Fruit fly (Drosophila melanogaster) whole organism, embryonic: ENCODE data around the gene CG18598.

Experiments used
- B-H1 ChIP-seq: fragments of 200-800 bp; sonication (Bioruptor generic); IDR thresholded peaks from 3 replicates; pipeline ENCODE4 v1.3.6; 2022; ENCODE audit warnings: missing biosample characterization, missing genetic modification characterization
- C15 ChIP-seq: fragments of 200-800 bp; sonication (Bioruptor generic); IDR thresholded peaks from 3 replicates; pipeline ENCODE4 v1.3.6; 2022; ENCODE audit warnings: missing biosample characterization, missing genetic modification characterization
- CG10321 ChIP-seq: fragments of 200-800 bp; sonication (Bioruptor generic); IDR thresholded peaks from 2 replicates; pipeline ENCODE4 v1.3.6; 2022; ENCODE audit warnings: missing biosample characterization, missing genetic modification characterization
- CG11398 ChIP-seq: fragments of 200-800 bp; sonication (Bioruptor generic); optimal IDR thresholded peaks from 2 replicates; lab custom pipeline; 2016; ENCODE audit warnings: missing biosample characterization, missing genetic modification characterization
- CG11456 ChIP-seq: fragments of 200-800 bp; sonication (Bioruptor generic); IDR thresholded peaks from 3 replicates; pipeline ENCODE4 v1.3.6; 2022; ENCODE audit warnings: missing biosample characterization, missing genetic modification characterization
- CG12071 ChIP-seq: fragments of 200-800 bp; sonication (Bioruptor generic); optimal IDR thresholded peaks from 3 replicates; lab custom pipeline; 2018; ENCODE audit warnings: missing biosample characterization, mild to moderate bottlenecking, missing genetic modification characterization
- CG12391 ChIP-seq: fragments of 200-800 bp; sonication (Bioruptor generic); optimal IDR thresholded peaks from 3 replicates; lab custom pipeline; 2018; ENCODE audit warnings: missing biosample characterization, mild to moderate bottlenecking, missing genetic modification characterization, moderate library complexity
- CG12942 ChIP-seq: fragments of 200-800 bp; sonication (Bioruptor generic); optimal IDR thresholded peaks from 3 replicates; lab custom pipeline; 2016; ENCODE audit warnings: missing biosample characterization, missing genetic modification characterization
- CG13624 ChIP-seq: fragments of 200-800 bp; sonication (Bioruptor generic); optimal IDR thresholded peaks from 2 replicates; lab custom pipeline; 2016; ENCODE audit warnings: missing biosample characterization, missing genetic modification characterization
- CG1529 ChIP-seq: fragments of 200-800 bp; sonication (Bioruptor generic); optimal IDR thresholded peaks from 3 replicates; lab custom pipeline; 2018; ENCODE audit warnings: missing biosample characterization, missing genetic modification characterization
- CG17361 ChIP-seq: fragments of 200-800 bp; sonication (Bioruptor generic); IDR thresholded peaks from 3 replicates; pipeline ENCODE4 v1.3.6; 2022; ENCODE audit warnings: missing biosample characterization, missing genetic modification characterization
- CG17385 ChIP-seq: fragments of 200-800 bp; sonication (Bioruptor generic); optimal IDR thresholded peaks from 3 replicates; lab custom pipeline; 2018; ENCODE audit warnings: missing biosample characterization, mild to moderate bottlenecking, missing genetic modification characterization
- CG17829 ChIP-seq: fragments of 200-800 bp; optimal IDR thresholded peaks from 2 replicates; lab custom pipeline; 2019; ENCODE audit warnings: missing biosample characterization, mild to moderate bottlenecking, missing genetic modification characterization, moderate library complexity
- CG2202 ChIP-seq: fragments of 200-800 bp; sonication (Bioruptor generic); optimal IDR thresholded peaks from 2 replicates; lab custom pipeline; 2018; ENCODE audit warnings: missing biosample characterization, mild to moderate bottlenecking, missing genetic modification characterization
- CG4282 ChIP-seq: fragments of 200-800 bp; sonication (Bioruptor generic); optimal IDR thresholded peaks from 2 replicates; lab custom pipeline; 2016; ENCODE audit warnings: missing biosample characterization, missing genetic modification characterization
- CG5953 ChIP-seq: fragments of 200-800 bp; sonication (Bioruptor generic); IDR thresholded peaks from 2 replicates; pipeline ENCODE4 v1.3.6; 2022; ENCODE audit warnings: missing biosample characterization, missing genetic modification characterization
- CG7271 ChIP-seq: fragments of 200-800 bp; sonication (Bioruptor generic); optimal IDR thresholded peaks from 2 replicates; lab custom pipeline; 2018; ENCODE audit warnings: missing biosample characterization, mild to moderate bottlenecking, missing genetic modification characterization, moderate library complexity
- CG8281 ChIP-seq: fragments of 200-800 bp; sonication (Bioruptor generic); optimal IDR thresholded peaks from 2 replicates; lab custom pipeline; 2018; ENCODE audit warnings: missing biosample characterization, mild to moderate bottlenecking, missing genetic modification characterization, moderate library complexity
- CG8765 ChIP-seq: fragments of 200-800 bp; sonication (Bioruptor generic); IDR thresholded peaks from 2 replicates; pipeline ENCODE4 v1.3.6; 2022; ENCODE audit warnings: missing biosample characterization, missing genetic modification characterization
- CkIIα-i1 ChIP-seq: fragments of 200-800 bp; sonication (Bioruptor generic); IDR thresholded peaks from 2 replicates; pipeline ENCODE4 v1.3.6; 2022; ENCODE audit warnings: missing biosample characterization, missing genetic modification characterization
- Ets65A ChIP-seq: fragments of 200-800 bp; sonication (Bioruptor generic); peaks from one replicate; lab custom pipeline; 2016; ENCODE audit warnings: missing biosample characterization, missing genetic modification characterization
- H2.0 ChIP-seq: fragments of 200-800 bp; sonication (Bioruptor generic); IDR thresholded peaks from 2 replicates; pipeline ENCODE4 v1.3.6; 2022; ENCODE audit warnings: missing biosample characterization, missing genetic modification characterization
- HLH4C ChIP-seq: fragments of 200-800 bp; sonication (Bioruptor generic); IDR thresholded peaks from 3 replicates; pipeline ENCODE4 v1.3.6; 2022; ENCODE audit warnings: missing biosample characterization, missing genetic modification characterization; ENCODE audit not compliant: partially characterized antibody
- Hr3 ChIP-seq: fragments of 200-800 bp; sonication (Bioruptor generic); optimal IDR thresholded peaks from 3 replicates; lab custom pipeline; 2016; ENCODE audit warnings: missing biosample characterization, missing genetic modification characterization
- Hr39 ChIP-seq: fragments of >200 bp; optimal IDR thresholded peaks from 2 replicates; lab custom pipeline; 2017
- Jarid2 ChIP-seq: fragments of 200-800 bp; sonication (Bioruptor generic); optimal IDR thresholded peaks from 3 replicates; lab custom pipeline; 2017; ENCODE audit warnings: mild to moderate bottlenecking, missing biosample characterization, missing genetic modification reagents, missing genetic modification characterization
- Nf-YA ChIP-seq: fragments of 200-800 bp; sonication (Bioruptor generic); IDR thresholded peaks from 2 replicates; pipeline ENCODE4 v1.3.6; 2022; ENCODE audit warnings: missing biosample characterization, missing genetic modification characterization
- PHDP ChIP-seq: fragments of 200-800 bp; sonication (Bioruptor generic); optimal IDR thresholded peaks from 3 replicates; lab custom pipeline; 2018; ENCODE audit warnings: missing biosample characterization, mild to moderate bottlenecking, missing genetic modification characterization, moderate library complexity
- Sry-δ ChIP-seq: fragments of 200-800 bp; sonication (Bioruptor generic); optimal IDR thresholded peaks from 2 replicates; lab custom pipeline; 2016; ENCODE audit warnings: missing biosample characterization, missing genetic modification characterization
- Trl ChIP-seq, 3 experiments: fragments of >200 bp in 2 of 3; fragments of 200-800 bp in 1 of 3; sonication (Bioruptor generic) in 1 of 3; optimal IDR thresholded peaks; 2 replicates in 1 of 3; 3 replicates in 2 of 3; lab custom pipeline; 2016 to 2017; ENCODE audit warnings: missing biosample characterization in 1 of 3, missing genetic modification characterization in 1 of 3
- ara ChIP-seq: fragments of 200-800 bp; sonication (Bioruptor generic); IDR thresholded peaks from 2 replicates; pipeline ENCODE4 v1.3.6; 2022; ENCODE audit warnings: missing biosample characterization, missing genetic modification characterization
- ash1 ChIP-seq: fragments of 200-800 bp; sonication (Bioruptor generic); optimal IDR thresholded peaks from 2 replicates; lab custom pipeline; 2018; ENCODE audit warnings: missing biosample characterization, mild to moderate bottlenecking, missing genetic modification characterization
- cato ChIP-seq: fragments of 200-800 bp; sonication (Bioruptor generic); optimal IDR thresholded peaks from 2 replicates; lab custom pipeline; 2016; ENCODE audit warnings: missing biosample characterization, missing genetic modification characterization, borderline replicate concordance
- chif ChIP-seq, 2 experiments: fragments of 200-800 bp; sonication (Bioruptor generic); optimal IDR thresholded peaks; 3 replicates each; lab custom pipeline; 2016; ENCODE audit warnings: missing biosample characterization in 2 of 2, missing genetic modification characterization in 2 of 2
- dan ChIP-seq: fragments of 200-800 bp; sonication (Bioruptor generic); IDR thresholded peaks from 2 replicates; pipeline ENCODE4 v1.3.6; 2022; ENCODE audit warnings: missing biosample characterization, missing genetic modification characterization
- dimm ChIP-seq: fragments of 200-800 bp; sonication (Bioruptor generic); IDR thresholded peaks from 2 replicates; pipeline ENCODE4 v1.3.6; 2022; ENCODE audit warnings: missing biosample characterization, missing genetic modification characterization
- ftz-f1 ChIP-seq: fragments of 200-800 bp; sonication (Bioruptor generic); optimal IDR thresholded peaks from 2 replicates; lab custom pipeline; 2016; ENCODE audit warnings: missing biosample characterization, missing genetic modification characterization
- hb ChIP-seq: fragments of 200-800 bp; sonication (Bioruptor generic); IDR thresholded peaks from 3 replicates; pipeline ENCODE4 v1.3.6; 2022; ENCODE audit warnings: missing biosample characterization, missing genetic modification characterization; ENCODE audit not compliant: partially characterized antibody
- her ChIP-seq: fragments of 200-800 bp; sonication (Bioruptor generic); optimal IDR thresholded peaks from 2 replicates; lab custom pipeline; 2016; ENCODE audit warnings: missing biosample characterization, missing genetic modification characterization
- nom ChIP-seq: fragments of 200-800 bp; sonication (Bioruptor generic); optimal IDR thresholded peaks from 2 replicates; lab custom pipeline; 2017; ENCODE audit warnings: missing biosample characterization, missing genetic modification characterization, mild to moderate bottlenecking, moderate library complexity, missing genetic modification reagents
- psq ChIP-seq: fragments of 200-800 bp; sonication (Bioruptor generic); optimal IDR thresholded peaks from 2 replicates; lab custom pipeline; 2017; ENCODE audit warnings: missing biosample characterization, missing genetic modification characterization
- pum ChIP-seq: fragments of 200-800 bp; sonication (Bioruptor generic); optimal IDR thresholded peaks from 2 replicates; lab custom pipeline; 2016; ENCODE audit warnings: missing biosample characterization, missing genetic modification characterization
- sens ChIP-seq: fragments of 200-800 bp; sonication (Bioruptor generic); peaks from one replicate; lab custom pipeline; 2016; ENCODE audit warnings: missing biosample characterization, missing genetic modification characterization
- sob ChIP-seq: fragments of 200-800 bp; sonication (Bioruptor generic); IDR thresholded peaks from 2 replicates; pipeline ENCODE4 v1.3.6; 2022; ENCODE audit warnings: missing biosample characterization, missing genetic modification characterization
- sqz ChIP-seq: fragments of 200-800 bp; sonication (Bioruptor generic); optimal IDR thresholded peaks from 3 replicates; lab custom pipeline; 2018; ENCODE audit warnings: missing biosample characterization, mild to moderate bottlenecking, missing genetic modification characterization
- stwl ChIP-seq: fragments of 200-800 bp; sonication (Bioruptor generic); optimal IDR thresholded peaks from 3 replicates; lab custom pipeline; 2018; ENCODE audit warnings: missing biosample characterization, mild to moderate bottlenecking, missing genetic modification characterization, moderate library complexity

CG18598 gene

DNA sequence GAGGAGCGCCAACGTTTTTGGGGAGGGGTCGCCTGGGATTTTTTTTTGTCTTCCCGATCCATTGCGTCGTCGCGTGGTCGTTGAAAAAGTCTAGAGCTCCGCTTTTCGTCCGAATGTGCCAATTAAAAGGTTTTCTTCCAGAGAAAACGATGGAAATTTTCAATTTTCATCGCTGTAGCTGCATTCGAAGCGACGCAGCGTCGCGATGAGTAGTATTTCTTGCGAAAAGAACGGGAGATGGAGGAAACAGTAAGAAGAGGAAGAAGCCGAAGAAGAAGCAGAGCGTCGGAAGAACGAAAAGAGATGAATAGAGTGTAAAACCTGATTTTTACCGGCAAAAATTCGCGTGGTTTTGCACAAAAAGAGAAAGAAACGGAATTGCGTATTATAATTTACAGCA, 7.9 kb upstream of the CG18598 start:
- no peak for TF ChIP-seq CkIIα-i1 (GFP tag; lab: Robert Waterston, UW)
- no peak for TF ChIP-seq dan
- TF ChIP-seq chif (GFP tag; optimal IDR thresholded peaks at IDR 0.05; lab: Kevin White, UChicago): no peak
- no peak for TF ChIP-seq CG8281 (tag; lab: Kevin White, UChicago)
- TF ChIP-seq CG17829: no peak
- no peak for TF ChIP-seq ash1
- no peak for TF ChIP-seq hb (GFP tag; lab: Robert Waterston, UW)
- 0 out of 3 replicates have a peak, but pooled peaks have one; percentile 11 for TF ChIP-seq HLH4C (GFP tag; lab: Robert Waterston, UW)
- TF ChIP-seq CG13624 (GFP tag; lab: Kevin White, UChicago): no peak
- TF ChIP-seq cato (GFP tag; lab: Kevin White, UChicago): no peak
- TF ChIP-seq dimm (GFP tag; lab: Robert Waterston, UW): no peak
- no peak for TF ChIP-seq CG4282
- TF ChIP-seq Sry-δ (GFP tag; lab: Kevin White, UChicago): no peak
- TF ChIP-seq Trl (optimal IDR thresholded peaks at IDR 0.05; lab: Kevin White, UChicago): peak in 1 of 2 experiments; percentile 27
- TF ChIP-seq Trl (GFP tag; optimal IDR thresholded peaks at IDR 0.05; lab: Kevin White, UChicago): no peak
- TF ChIP-seq ara (GFP tag; lab: Robert Waterston, UW): no peak
- no peak for TF ChIP-seq C15 (GFP tag; lab: Robert Waterston, UW)
- TF ChIP-seq psq (GFP tag; lab: Kevin White, UChicago): peak; percentile 35
- TF ChIP-seq sob (GFP tag; lab: Robert Waterston, UW): peak; percentile 2; the same call in 1 of the 2 replicates
- peak; percentile 55 for TF ChIP-seq CG1529 (GFP tag; lab: Kevin White, UChicago)
- TF ChIP-seq CG5953 (GFP tag; lab: Robert Waterston, UW): no peak
- no peak for TF ChIP-seq pum (GFP tag; lab: Kevin White, UChicago)
- peak; percentile 48 for TF ChIP-seq sqz (GFP tag; lab: Kevin White, UChicago)
- no peak for TF ChIP-seq PHDP (tag; lab: Kevin White, UChicago)
- TF ChIP-seq H2.0: no peak
- no peak for TF ChIP-seq CG12942
- no peak for TF ChIP-seq CG11456
- TF ChIP-seq sens (GFP tag; lab: Kevin White, UChicago): peak; percentile 37
- TF ChIP-seq CG10321 (GFP tag; lab: Robert Waterston, UW): peak; percentile 22; the same call in 1 of the 2 replicates
- no peak for TF ChIP-seq Hr3 (GFP tag; lab: Kevin White, UChicago)
- no peak for TF ChIP-seq Hr39
- TF ChIP-seq stwl (tag; lab: Kevin White, UChicago): no peak
- no peak for TF ChIP-seq CG7271
- TF ChIP-seq her (GFP tag; lab: Kevin White, UChicago): no peak
- peak; percentile 27 for TF ChIP-seq nom
- TF ChIP-seq CG12071: no peak
- no peak for TF ChIP-seq Jarid2
- TF ChIP-seq B-H1 (GFP tag; lab: Robert Waterston, UW): no peak
- TF ChIP-seq CG8765: no peak
- TF ChIP-seq CG12391 (tag; lab: Kevin White, UChicago): no peak
- no peak for TF ChIP-seq CG11398 (GFP tag; lab: Kevin White, UChicago)
- TF ChIP-seq Ets65A (GFP tag; lab: Kevin White, UChicago): no peak
- TF ChIP-seq CG17385 (GFP tag; lab: Kevin White, UChicago): peak; percentile 97
- TF ChIP-seq CG17361: no peak
- 0 out of 2 replicates have a peak, but pooled peaks have one; percentile 4 for TF ChIP-seq Nf-YA (GFP tag; lab: Robert Waterston, UW)
- no peak for TF ChIP-seq CG2202 (tag; lab: Kevin White, UChicago)
- TF ChIP-seq ftz-f1: no peak
